Worm (Caenorhabditis elegans) whole organism, mixed stage, embryonic: Measurements from ENCODE around the gene C08F1.10.

Source experiments
- bed-3 ChIP-seq: fragments of 200-800 bp; sonication (Bioruptor generic); optimal IDR thresholded peaks from 3 replicates; lab custom pipeline; 2018; ENCODE audit warnings: mild to moderate bottlenecking, missing genetic modification characterization, moderate library complexity, missing compliant biosample characterization
- blmp-1 ChIP-seq: fragments of 150-350 bp; optimal IDR thresholded peaks from 2 replicates; lab custom pipeline; 2014; ENCODE audit warnings: missing biosample characterization, missing genetic modification characterization
- ceh-83 ChIP-seq: fragments of 200-800 bp; sonication (Bioruptor generic); optimal IDR thresholded peaks from 2 replicates; lab custom pipeline; 2018; ENCODE audit warnings: mild to moderate bottlenecking, missing genetic modification characterization, missing compliant biosample characterization
- ces-1 ChIP-seq: fragments of 150-350 bp; optimal IDR thresholded peaks from 2 replicates; lab custom pipeline; 2014; ENCODE audit warnings: missing biosample characterization, missing genetic modification reagents, missing genetic modification characterization
- lsy-2 ChIP-seq: fragments of 150-350 bp; optimal IDR thresholded peaks from 2 replicates; lab custom pipeline; 2014; ENCODE audit warnings: missing biosample characterization, missing genetic modification characterization
- nhr-237 ChIP-seq: fragments of 150-350 bp; optimal IDR thresholded peaks from 2 replicates; lab custom pipeline; 2014; ENCODE audit warnings: missing biosample characterization, missing genetic modification characterization
- nhr-76 ChIP-seq: sonication (generic microtip); optimal IDR thresholded peaks from 2 replicates; lab custom pipeline; 2017; ENCODE audit warnings: missing biosample characterization, missing genetic modification characterization
- unc-39 ChIP-seq: fragments of 150-350 bp; optimal IDR thresholded peaks from 2 replicates; lab custom pipeline; 2014; ENCODE audit warnings: missing biosample characterization, missing genetic modification characterization
- unc-62 ChIP-seq: fragments of 150-350 bp; optimal IDR thresholded peaks from 2 replicates; lab custom pipeline; 2014; ENCODE audit warnings: missing biosample characterization, missing genetic modification reagents, missing genetic modification characterization

DNA sequence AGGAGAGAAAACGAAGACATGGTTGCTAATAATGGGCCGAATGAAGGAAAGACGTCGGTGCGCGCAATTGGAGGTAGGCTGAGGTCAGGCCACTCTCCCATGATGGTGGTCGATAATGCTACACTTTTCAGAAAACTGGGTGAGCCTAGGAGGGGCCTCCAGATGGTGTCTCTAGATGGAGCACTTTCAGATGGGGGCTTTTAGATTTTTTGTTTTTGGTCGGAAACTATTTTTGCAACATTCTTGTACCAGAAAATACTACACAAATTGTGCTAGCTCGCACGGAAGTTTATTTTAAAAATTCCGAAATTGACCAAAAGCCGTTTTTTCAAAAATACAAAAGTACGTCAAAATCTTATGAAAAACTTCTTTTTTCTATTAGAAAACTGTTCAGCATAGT is 32.2 kb upstream of the C08F1.10 start, which contains the start of gene fbxb-10:
- TF ChIP-seq blmp-1 (no peak), bed-3 (GFP tag; lab: Kevin White, UChicago) (no peak), unc-39 (tag; lab: Kevin White, UChicago) (no peak), ceh-83 (no peak), nhr-76 (tag; lab: Kevin White, UChicago) (no peak), nhr-237 (no peak), lsy-2 (tag; lab: Kevin White, UChicago) (no peak), unc-62 (GFP tag; lab: Kevin White, UChicago) (no peak), ces-1 (GFP tag; lab: Kevin White, UChicago) (no peak)
